Worm (Caenorhabditis elegans) whole organism, L3 larva: ENCODE data around the gene C05B5.12.

Source experiments
- ZK546.5 ChIP-seq: sonication (generic microtip); optimal IDR thresholded peaks from 2 replicates; lab custom pipeline; 2017; ENCODE audit warnings: missing biosample characterization, missing genetic modification characterization
- daf-12 ChIP-seq: fragments of 150-350 bp; optimal IDR thresholded peaks from 2 replicates; lab custom pipeline; 2014; ENCODE audit warnings: missing biosample characterization, missing genetic modification reagents, missing genetic modification characterization
- lin-15B ChIP-seq: fragments of 150-350 bp; optimal IDR thresholded peaks from 2 replicates; lab custom pipeline; 2014; ENCODE audit warnings: missing biosample characterization, missing genetic modification characterization
- mdl-1 ChIP-seq: fragments of 150-350 bp; optimal IDR thresholded peaks from 2 replicates; lab custom pipeline; 2014; ENCODE audit warnings: missing biosample characterization, missing genetic modification characterization
- nhr-237 ChIP-seq: fragments of 150-350 bp; optimal IDR thresholded peaks from 2 replicates; lab custom pipeline; 2014; ENCODE audit warnings: missing biosample characterization, missing genetic modification characterization
- nhr-25 ChIP-seq: sonication (generic microtip); optimal IDR thresholded peaks from 2 replicates; lab custom pipeline; 2017; ENCODE audit warnings: missing biosample characterization, missing genetic modification characterization
- nhr-76 ChIP-seq: fragments of 150-350 bp; sonication (generic microtip); optimal IDR thresholded peaks from 5 replicates; lab custom pipeline; 2014; ENCODE audit warnings: missing biosample characterization, missing genetic modification characterization
- unc-62 ChIP-seq: fragments of 150-350 bp; sonication (generic microtip); optimal IDR thresholded peaks from 4 replicates; lab custom pipeline; 2014; ENCODE audit warnings: missing biosample characterization, missing genetic modification reagents, missing genetic modification characterization
- ztf-11 ChIP-seq: fragments of 150-350 bp; optimal IDR thresholded peaks from 2 replicates; lab custom pipeline; 2014; ENCODE audit warnings: missing biosample characterization, missing genetic modification characterization

- TF ChIP-seq unc-62 (GFP tag; lab: Kevin White, UChicago) (no peak), nhr-76 (tag; lab: Kevin White, UChicago) (no peak), daf-12 (tag; lab: Kevin White, UChicago) (no peak), ZK546.5 (tag; lab: Kevin White, UChicago) (no peak), ztf-11 (tag; lab: Kevin White, UChicago) (no peak), mdl-1 (tag; lab: Kevin White, UChicago) (no peak), lin-15B (tag; lab: Kevin White, UChicago) (no peak), nhr-237 (no peak), nhr-25 (no peak)
Observed at ce11 chrIII:10033213-10033612, 46.0 kb downstream of the C05B5.12 start, which contains the start of gene M04D8.5.
